Worm (Caenorhabditis elegans): ENCODE measurements around the gene poml-4.
"Not testable (repeated sequence)": the region's sequence is repeated elsewhere in the genome, so short reads cannot be mapped to it uniquely, and the experiment has no call there.

ce11 chrII:1543182-1543581, 2.5 kb downstream of the poml-4 start, which contains the start of gene K05F6.4:
- TF ChIP-seq lin-15B (tag; optimal IDR thresholded peaks at IDR 0.05); pqm-1 (tag; optimal IDR thresholded peaks at IDR 0.05); sea-2 (GFP tag; optimal IDR thresholded peaks at IDR 0.05); ZK546.5 (tag; optimal IDR thresholded peaks at IDR 0.05); unc-39 (tag; optimal IDR thresholded peaks at IDR 0.05); ceh-82 (tag; optimal IDR thresholded peaks at IDR 0.05); nfya-1 (tag; optimal IDR thresholded peaks at IDR 0.05; ENCODE audit: insufficient read depth); lin-39 (tag; optimal IDR thresholded peaks at IDR 0.05); nhr-25 (tag; optimal IDR thresholded peaks at IDR 0.05); elt-2 (tag; optimal IDR thresholded peaks at IDR 0.05): not testable (repeated sequence)
